Fruit fly (Drosophila melanogaster) whole organism, embryonic: Measurements from ENCODE around the gene Swip-1.

ENCODE experiments used
- CG14050 ChIP-seq: fragments of 200-800 bp; sonication (Bioruptor generic); IDR thresholded peaks from 3 replicates; pipeline ENCODE4 v1.3.6; 2022; ENCODE audit warnings: missing biosample characterization, missing genetic modification characterization
- CG15269 ChIP-seq: fragments of 200-800 bp; sonication (Bioruptor generic); optimal IDR thresholded peaks from 2 replicates; lab custom pipeline; 2018; ENCODE audit warnings: missing biosample characterization, mild to moderate bottlenecking, missing genetic modification characterization, moderate library complexity
- CG2889 ChIP-seq: fragments of 200-800 bp; sonication (Bioruptor generic); IDR thresholded peaks from 3 replicates; pipeline ENCODE4 v1.3.6; 2022; ENCODE audit warnings: missing biosample characterization, missing genetic modification characterization
- CG31365 ChIP-seq: fragments of 200-800 bp; sonication (Bioruptor generic); optimal IDR thresholded peaks from 2 replicates; lab custom pipeline; 2018; ENCODE audit warnings: missing biosample characterization, mild to moderate bottlenecking, missing genetic modification characterization
- Dek ChIP-seq: fragments of 200-800 bp; sonication (Bioruptor generic); optimal IDR thresholded peaks from 3 replicates; lab custom pipeline; 2019; ENCODE audit warnings: missing biosample characterization, mild to moderate bottlenecking, missing genetic modification characterization, moderate library complexity
- Hand ChIP-seq: fragments of 200-800 bp; sonication (Bioruptor generic); optimal IDR thresholded peaks from 2 replicates; lab custom pipeline; 2017; ENCODE audit warnings: mild to moderate bottlenecking, missing biosample characterization, missing genetic modification reagents, missing genetic modification characterization
- Hmr ChIP-seq: fragments of 200-800 bp; sonication (Bioruptor generic); optimal IDR thresholded peaks from 3 replicates; lab custom pipeline; 2017; ENCODE audit warnings: mild to moderate bottlenecking, missing biosample characterization, missing genetic modification reagents, missing genetic modification characterization
- Hr78 ChIP-seq, 2 experiments: fragments of 200-800 bp in 1 of 2; fragments of >200 bp in 1 of 2; sonication (Bioruptor generic) in 1 of 2; optimal IDR thresholded peaks; 2 replicates each; lab custom pipeline; 2017 to 2019; ENCODE audit warnings: missing biosample characterization in 2 of 2, missing genetic modification characterization in 2 of 2, mild to moderate bottlenecking in 1 of 2, moderate library complexity in 1 of 2
- bowl ChIP-seq: fragments of 200-800 bp; sonication (Bioruptor generic); IDR thresholded peaks from 2 replicates; pipeline ENCODE4 v1.3.6; 2022; ENCODE audit warnings: missing biosample characterization, missing genetic modification characterization
- lmd ChIP-seq: fragments of 200-800 bp; sonication (Bioruptor generic); IDR thresholded peaks from 2 replicates; pipeline ENCODE4 v1.3.6; 2022; ENCODE audit warnings: missing biosample characterization, missing genetic modification characterization
- pzg ChIP-seq: fragments of 200-800 bp; sonication (Bioruptor generic); optimal IDR thresholded peaks from 3 replicates; lab custom pipeline; 2018; ENCODE audit warnings: missing biosample characterization, mild to moderate bottlenecking, missing genetic modification characterization, moderate library complexity

dm6 chr2L:18927891-18928290 lies 59.2 kb downstream of the Swip-1 start:
- TF ChIP-seq CG14050 (GFP tag; lab: Robert Waterston, UW) (no peak), Dek (tag; lab: Kevin White, UChicago) (no peak), CG15269 (tag; lab: Kevin White, UChicago) (no peak), Hand (GFP tag; lab: Kevin White, UChicago) (no peak), CG2889 (GFP tag; lab: Robert Waterston, UW) (no peak), CG31365 (no peak), bowl (GFP tag; lab: Robert Waterston, UW) (no peak), lmd (no peak), Hmr (GFP tag; lab: Kevin White, UChicago) (no peak), Hr78 (GFP tag; optimal IDR thresholded peaks at IDR 0.05; lab: Kevin White, UChicago) (no peak), pzg (no peak)
